Fruit fly (Drosophila melanogaster): ENCODE data around the gene fz2.

The fz2 gene

dm6 chr3L:19179138-19179782 lies 55.9 kb downstream of the fz2 start (continued):
- TF ChIP-seq HLH4C (GFP tag; IDR thresholded peaks at IDR 0.05; ENCODE audit: partially characterized antibody) = no peak
- TF ChIP-seq wdn (GFP tag; IDR thresholded peaks at IDR 0.05) = no peak
- TF ChIP-seq insv (GFP tag; optimal IDR thresholded peaks at IDR 0.05) = no peak
- TF ChIP-seq toy (GFP tag; IDR thresholded peaks at IDR 0.05) = no peak
- TF ChIP-seq rib (GFP tag; IDR thresholded peaks at IDR 0.05) = no peak
- no peak for TF ChIP-seq Dbx (GFP tag; IDR thresholded peaks at IDR 0.05)
- peak; percentile 2 for TF ChIP-seq CG11504 (tag; optimal IDR thresholded peaks at IDR 0.05)
- no peak for TF ChIP-seq BtbVII (GFP tag; optimal IDR thresholded peaks at IDR 0.05)
- TF ChIP-seq CG10543 (GFP tag; optimal IDR thresholded peaks at IDR 0.05) = no peak
- no peak for TF ChIP-seq BEAF-32 (GFP tag; optimal IDR thresholded peaks at IDR 0.05)
- no peak for TF ChIP-seq CG11560 (tag; IDR thresholded peaks at IDR 0.05)
- no peak for TF ChIP-seq CG13894 (tag; optimal IDR thresholded peaks at IDR 0.05)
- TF ChIP-seq CG6765 (GFP tag; optimal IDR thresholded peaks at IDR 0.05) = no peak
- no peak for TF ChIP-seq Scr (GFP tag; IDR thresholded peaks at IDR 0.05; ENCODE audit: partially characterized antibody)
- TF ChIP-seq CG7372 (GFP tag; IDR thresholded peaks at IDR 0.05) = no peak
- TF ChIP-seq CG13624 (GFP tag; optimal IDR thresholded peaks at IDR 0.05) = no peak
- TF ChIP-seq ewg (GFP tag; optimal IDR thresholded peaks at IDR 0.05) = no peak
- TF ChIP-seq Spps (tag; optimal IDR thresholded peaks at IDR 0.05) = no peak
- TF ChIP-seq esg (GFP tag; conservative IDR thresholded peaks at IDR 0.05) = no peak
- peak in 1 of 3 experiments; percentile 69 for TF ChIP-seq lola (GFP tag; optimal IDR thresholded peaks at IDR 0.05)
- TF ChIP-seq CG17802 (tag; optimal IDR thresholded peaks at IDR 0.05) = no peak
- no peak for TF ChIP-seq ken (GFP tag; IDR thresholded peaks at IDR 0.05)
- no peak for TF ChIP-seq CG12299 (tag; optimal IDR thresholded peaks at IDR 0.05)
- no peak for TF ChIP-seq CG6791 (GFP tag; IDR thresholded peaks at IDR 0.05; ENCODE audit: partially characterized antibody)
- TF ChIP-seq ato (GFP tag; IDR thresholded peaks at IDR 0.05; ENCODE audit: partially characterized antibody) = no peak
- TF ChIP-seq CG7357 (GFP tag; IDR thresholded peaks at IDR 0.05) = no peak
- no peak for TF ChIP-seq CG4730 (GFP tag; IDR thresholded peaks at IDR 0.05)
- peak; percentile 35; the same call in 1 of the 3 replicates for TF ChIP-seq CG17361 (GFP tag; IDR thresholded peaks at IDR 0.05)
- no peak for TF ChIP-seq pum (GFP tag; optimal IDR thresholded peaks at IDR 0.05)
- TF ChIP-seq Camta (GFP tag; optimal IDR thresholded peaks at IDR 0.05) = no peak
- no peak for TF ChIP-seq CG2120 (GFP tag; optimal IDR thresholded peaks at IDR 0.05)
- no peak for TF ChIP-seq CG3847 (GFP tag; IDR thresholded peaks at IDR 0.05)
- TF ChIP-seq CG14860 (GFP tag; IDR thresholded peaks at IDR 0.05; ENCODE audit: partially characterized antibody) = no peak
- peak; percentile 46 for TF ChIP-seq CG13775 (GFP tag; optimal IDR thresholded peaks at IDR 0.05)
- no peak for TF ChIP-seq CG11696 (GFP tag; IDR thresholded peaks at IDR 0.05)
- no peak for TF ChIP-seq PHDP (tag; optimal IDR thresholded peaks at IDR 0.05)
- no peak for TF ChIP-seq CG18599 (GFP tag; optimal IDR thresholded peaks at IDR 0.05)
- TF ChIP-seq CG18011 (GFP tag; optimal IDR thresholded peaks at IDR 0.05) = no peak
- TF ChIP-seq CG6654 (GFP tag; optimal IDR thresholded peaks at IDR 0.05) = no peak
- TF ChIP-seq ATbp (GFP tag; optimal IDR thresholded peaks at IDR 0.05) = no peak
- no peak for TF ChIP-seq CG9797 (GFP tag; optimal IDR thresholded peaks at IDR 0.05)
- TF ChIP-seq ftz-f1 (GFP tag; optimal IDR thresholded peaks at IDR 0.05) = no peak
- no peak for TF ChIP-seq dm (GFP tag; optimal IDR thresholded peaks at IDR 0.05)
- no peak for TF ChIP-seq sr (GFP tag; IDR thresholded peaks at IDR 0.05)
- TF ChIP-seq Med (GFP tag) = peak; percentile 42
- no peak for TF ChIP-seq ems (GFP tag; optimal IDR thresholded peaks at IDR 0.05)
- no peak for TF ChIP-seq nerfin-2 (GFP tag; IDR thresholded peaks at IDR 0.05; ENCODE audit: partially characterized antibody)
- TF ChIP-seq CG9727 (GFP tag; optimal IDR thresholded peaks at IDR 0.05) = peak; percentile 74
- TF ChIP-seq pzg (GFP tag; optimal IDR thresholded peaks at IDR 0.05) = no peak
- TF ChIP-seq CoRest (tag; optimal IDR thresholded peaks at IDR 0.05) = no peak
